Worm (Caenorhabditis elegans): ENCODE measurements around the gene F44E5.17.

ce11 chrII:11751615-11752174, 3.3 kb upstream of the F44E5.17 start:
- TF ChIP-seq jun-1 (tag; optimal IDR thresholded peaks at IDR 0.05) (no peak), ZK546.5 (tag; optimal IDR thresholded peaks at IDR 0.05) (no peak), unc-62 (GFP tag; optimal IDR thresholded peaks at IDR 0.05 in 1 of 2) (no peak), unc-62 (tag; optimal IDR thresholded peaks at IDR 0.05) (no peak), ama-1 (optimal IDR thresholded peaks at IDR 0.05) (no peak), nhr-237 (tag; optimal IDR thresholded peaks at IDR 0.05) (no peak), fkh-10 (GFP tag; optimal IDR thresholded peaks at IDR 0.05) (peak; percentile 46), unc-39 (tag; optimal IDR thresholded peaks at IDR 0.05) (no peak), nhr-42 (GFP tag; IDR thresholded peaks at IDR 0.05) (no peak), lsy-2 (tag; optimal IDR thresholded peaks at IDR 0.05) (peak; percentile 53 to 61), nhr-102 (tag; optimal IDR thresholded peaks at IDR 0.05) (no peak)

Data from whole organism, L4 larva.